Worm (Caenorhabditis elegans) whole organism, midembryonic: ENCODE results near the gene bath-3.

Experiments used
- T22C8.4 ChIP-seq: fragments of 200-800 bp; sonication (Bioruptor generic); IDR thresholded peaks from 2 replicates; pipeline ENCODE4 v1.3.6; 2022; ENCODE audit warnings: missing genetic modification characterization, missing compliant biosample characterization
- cog-1 ChIP-seq: sonication (generic microtip); optimal IDR thresholded peaks from 2 replicates; lab custom pipeline; 2016; ENCODE audit warnings: missing genetic modification characterization, missing compliant biosample characterization
- flt-1 ChIP-seq: fragments of 200-800 bp; sonication (Bioruptor generic); IDR thresholded peaks from 2 replicates; pipeline ENCODE4 v1.3.6; 2022; ENCODE audit warnings: missing genetic modification characterization, missing compliant biosample characterization
- klf-2 ChIP-seq: fragments of 200-800 bp; sonication (Bioruptor generic); conservative IDR thresholded peaks from 2 replicates; pipeline ENCODE4 v1.3.6; 2022; ENCODE audit warnings: missing genetic modification reagents, missing genetic modification characterization, missing compliant biosample characterization
- med-1 ChIP-seq: sonication (generic microtip); optimal IDR thresholded peaks from 2 replicates; lab custom pipeline; 2017; ENCODE audit warnings: missing genetic modification characterization, mild to moderate bottlenecking, missing compliant biosample characterization, antibody characterized with exemption, missing genetic modification reagents; ENCODE audit not compliant: insufficient read depth
- ref-1 ChIP-seq: fragments of 200-800 bp; sonication (Bioruptor generic); conservative IDR thresholded peaks from 2 replicates; pipeline ENCODE4 v1.3.6; 2022; ENCODE audit warnings: missing genetic modification reagents, missing genetic modification characterization, missing compliant biosample characterization
- tab-1 ChIP-seq: fragments of 200-800 bp; sonication (Bioruptor generic); IDR thresholded peaks from 2 replicates; pipeline ENCODE4 v1.3.6; 2022; ENCODE audit warnings: missing genetic modification characterization, missing compliant biosample characterization
- ztf-23 ChIP-seq: fragments of 200-800 bp; sonication (Bioruptor generic); IDR thresholded peaks from 2 replicates; pipeline ENCODE4 v1.3.6; 2022; ENCODE audit warnings: missing genetic modification reagents, missing genetic modification characterization, missing compliant biosample characterization
- ztf-29 ChIP-seq: fragments of 200-800 bp; sonication (Bioruptor generic); IDR thresholded peaks from 2 replicates; pipeline ENCODE4 v1.3.6; 2022; ENCODE audit warnings: missing genetic modification reagents, missing genetic modification characterization, missing compliant biosample characterization

DNA sequence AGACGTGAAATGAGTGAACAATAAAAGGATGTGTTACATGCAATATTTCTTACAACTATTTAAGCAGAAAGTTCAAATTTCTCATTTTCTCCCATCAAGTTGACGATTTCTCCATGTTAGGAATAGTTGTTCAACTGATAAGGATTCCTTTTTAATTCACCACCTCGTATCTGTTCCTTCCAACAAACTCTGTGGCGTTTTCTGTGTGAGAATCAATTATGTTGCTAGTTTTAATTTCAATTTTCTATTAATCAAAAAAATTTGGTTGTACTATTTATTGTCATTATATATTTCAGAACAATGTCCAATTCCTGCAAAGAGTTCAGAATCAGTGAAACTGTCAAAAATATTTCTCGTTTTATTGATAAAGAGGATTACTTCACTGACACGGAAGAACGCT lies 41.3 kb downstream of the bath-3 start, which contains the start of gene math-44:
- TF ChIP-seq ref-1 (GFP tag; lab: Robert Waterston, UW) (no peak), tab-1 (GFP tag; lab: Robert Waterston, UW) (no peak), T22C8.4 (GFP tag; lab: Robert Waterston, UW) (no peak), med-1 (no peak), flt-1 (no peak), ztf-29 (GFP tag; lab: Robert Waterston, UW) (no peak), cog-1 (tag; lab: Kevin White, UChicago) (no peak), ztf-23 (GFP tag; lab: Robert Waterston, UW) (no peak), klf-2 (GFP tag; lab: Robert Waterston, UW) (no peak)
